Fruit fly (Drosophila melanogaster) whole organism, embryonic: Measurements from ENCODE around the gene MFS9.

ENCODE experiments used
- Bdp1 ChIP-seq: fragments of 200-800 bp; sonication (Bioruptor generic); optimal IDR thresholded peaks from 3 replicates; lab custom pipeline; 2016; ENCODE audit warnings: missing biosample characterization, missing genetic modification characterization
- CG10462 ChIP-seq: fragments of 200-800 bp; sonication (Bioruptor generic); optimal IDR thresholded peaks from 2 replicates; lab custom pipeline; 2016; ENCODE audit warnings: missing biosample characterization, missing genetic modification characterization
- CG10979 ChIP-seq: fragments of 200-800 bp; sonication (Bioruptor generic); optimal IDR thresholded peaks from 2 replicates; lab custom pipeline; 2018; ENCODE audit warnings: missing biosample characterization, mild to moderate bottlenecking, missing genetic modification characterization, moderate library complexity
- CG12155 ChIP-seq: fragments of 200-800 bp; sonication (Bioruptor generic); optimal IDR thresholded peaks from 3 replicates; lab custom pipeline; 2016; ENCODE audit warnings: missing biosample characterization, missing genetic modification characterization
- CG12299 ChIP-seq: fragments of 200-800 bp; sonication (Bioruptor generic); optimal IDR thresholded peaks from 2 replicates; lab custom pipeline; 2018; ENCODE audit warnings: missing biosample characterization, mild to moderate bottlenecking, missing genetic modification characterization
- CG1233 ChIP-seq: fragments of 200-800 bp; sonication (Bioruptor generic); optimal IDR thresholded peaks from 4 replicates; lab custom pipeline; 2018; ENCODE audit warnings: missing biosample characterization, mild to moderate bottlenecking, missing genetic modification characterization
- CG12769 ChIP-seq: fragments of 200-800 bp; sonication (Bioruptor generic); optimal IDR thresholded peaks from 2 replicates; lab custom pipeline; 2019; ENCODE audit warnings: missing biosample characterization, mild to moderate bottlenecking, missing genetic modification characterization, moderate library complexity
- CG14014 ChIP-seq: fragments of 200-800 bp; sonication (Bioruptor generic); IDR thresholded peaks from 2 replicates; pipeline ENCODE4 v1.3.6; 2022; ENCODE audit warnings: missing biosample characterization, missing genetic modification characterization
- CG1647 ChIP-seq: fragments of 200-800 bp; sonication (Bioruptor generic); optimal IDR thresholded peaks from 3 replicates; lab custom pipeline; 2016; ENCODE audit warnings: missing biosample characterization, missing genetic modification characterization
- CG17359 ChIP-seq: fragments of 200-800 bp; sonication (Bioruptor generic); optimal IDR thresholded peaks from 3 replicates; lab custom pipeline; 2018; ENCODE audit warnings: missing biosample characterization, mild to moderate bottlenecking, missing genetic modification characterization, moderate library complexity
- CG17361 ChIP-seq: fragments of 200-800 bp; sonication (Bioruptor generic); IDR thresholded peaks from 3 replicates; pipeline ENCODE4 v1.3.6; 2022; ENCODE audit warnings: missing biosample characterization, missing genetic modification characterization
- CG17802 ChIP-seq: fragments of 200-800 bp; sonication (Bioruptor generic); optimal IDR thresholded peaks from 2 replicates; lab custom pipeline; 2018; ENCODE audit warnings: missing biosample characterization, mild to moderate bottlenecking, missing genetic modification characterization, moderate library complexity
- CG1792 ChIP-seq: fragments of 200-800 bp; sonication (Bioruptor generic); optimal IDR thresholded peaks from 2 replicates; lab custom pipeline; 2016; ENCODE audit warnings: missing biosample characterization, missing genetic modification characterization
- CG18262 ChIP-seq: fragments of 200-800 bp; optimal IDR thresholded peaks from 3 replicates; lab custom pipeline; 2019; ENCODE audit warnings: missing biosample characterization, mild to moderate bottlenecking, missing genetic modification characterization, moderate library complexity
- CG3407 ChIP-seq: fragments of 200-800 bp; sonication (Bioruptor generic); optimal IDR thresholded peaks from 2 replicates; lab custom pipeline; 2018; ENCODE audit warnings: missing biosample characterization, mild to moderate bottlenecking, missing genetic modification characterization
- CG34376 ChIP-seq: fragments of 200-800 bp; sonication (Bioruptor generic); optimal IDR thresholded peaks from 2 replicates; lab custom pipeline; 2018; ENCODE audit warnings: missing biosample characterization, mild to moderate bottlenecking, missing genetic modification characterization
- CG5180 ChIP-seq: fragments of 200-800 bp; sonication (Bioruptor generic); optimal IDR thresholded peaks from 3 replicates; lab custom pipeline; 2017; ENCODE audit warnings: missing biosample characterization, missing genetic modification characterization, mild to moderate bottlenecking, moderate library complexity, missing genetic modification reagents
- CG6854 ChIP-seq: fragments of 200-800 bp; sonication (Bioruptor generic); optimal IDR thresholded peaks from 3 replicates; lab custom pipeline; 2017; ENCODE audit warnings: missing biosample characterization, mild to moderate bottlenecking, missing genetic modification characterization
- CG8924 ChIP-seq: fragments of 200-800 bp; optimal IDR thresholded peaks from 3 replicates; lab custom pipeline; 2019; ENCODE audit warnings: missing biosample characterization, mild to moderate bottlenecking, missing genetic modification characterization, moderate library complexity
- CG9797 ChIP-seq: fragments of 200-800 bp; sonication (Bioruptor generic); optimal IDR thresholded peaks from 3 replicates; lab custom pipeline; 2018; ENCODE audit warnings: missing biosample characterization, mild to moderate bottlenecking, missing genetic modification characterization
- D ChIP-seq, 2 experiments: fragments of 200-800 bp in 1 of 2; fragments of >200 bp in 1 of 2; sonication (Bioruptor generic) in 1 of 2; optimal IDR thresholded peaks; 2 replicates in 1 of 2; 3 replicates in 1 of 2; lab custom pipeline; 2017; ENCODE audit warnings: mild to moderate bottlenecking in 1 of 2, missing biosample characterization in 1 of 2, missing genetic modification characterization in 1 of 2, missing genetic modification reagents in 1 of 2
- D19A ChIP-seq: fragments of 200-800 bp; optimal IDR thresholded peaks from 3 replicates; lab custom pipeline; 2019; ENCODE audit warnings: missing biosample characterization, mild to moderate bottlenecking, missing genetic modification characterization, moderate library complexity
- Dad ChIP-seq: fragments of 200-800 bp; sonication (Bioruptor generic); optimal IDR thresholded peaks from 3 replicates; lab custom pipeline; 2016; ENCODE audit warnings: missing biosample characterization, missing genetic modification characterization
- Dip2 ChIP-seq: fragments of 200-800 bp; sonication (Bioruptor generic); IDR thresholded peaks from 2 replicates; pipeline ENCODE4 v1.3.6; 2022; ENCODE audit warnings: missing biosample characterization, missing genetic modification characterization
- Drgx ChIP-seq: fragments of 200-800 bp; sonication (Bioruptor generic); IDR thresholded peaks from 2 replicates; pipeline ENCODE4 v1.3.6; 2022; ENCODE audit warnings: missing biosample characterization, missing genetic modification characterization
- ERR ChIP-seq: fragments of 200-800 bp; sonication (Bioruptor generic); optimal IDR thresholded peaks from 2 replicates; lab custom pipeline; 2016; ENCODE audit warnings: missing biosample characterization, missing genetic modification characterization
- Fer1 ChIP-seq: fragments of 200-800 bp; sonication (Bioruptor generic); optimal IDR thresholded peaks from 2 replicates; lab custom pipeline; 2017; ENCODE audit warnings: missing biosample characterization, mild to moderate bottlenecking, missing genetic modification characterization
- Hsf ChIP-seq: fragments of 200-800 bp; sonication (Bioruptor generic); optimal IDR thresholded peaks from 3 replicates; lab custom pipeline; 2016; ENCODE audit warnings: missing biosample characterization, missing genetic modification characterization
- MESR4 ChIP-seq: fragments of 200-800 bp; sonication (Bioruptor generic); optimal IDR thresholded peaks from 2 replicates; lab custom pipeline; 2018; ENCODE audit warnings: missing biosample characterization, mild to moderate bottlenecking, missing genetic modification characterization, moderate library complexity
- Spps ChIP-seq: fragments of 200-800 bp; sonication (Bioruptor generic); optimal IDR thresholded peaks from 2 replicates; lab custom pipeline; 2018; ENCODE audit warnings: missing biosample characterization, mild to moderate bottlenecking, missing genetic modification characterization
- TFAM ChIP-seq: fragments of 200-800 bp; sonication (Bioruptor generic); optimal IDR thresholded peaks from 2 replicates; lab custom pipeline; 2017; ENCODE audit warnings: missing biosample characterization, missing genetic modification characterization, inconsistent platforms
- Vsx1 ChIP-seq: fragments of 200-800 bp; sonication (Bioruptor generic); optimal IDR thresholded peaks from 2 replicates; lab custom pipeline; 2017; ENCODE audit warnings: missing biosample characterization, mild to moderate bottlenecking, missing genetic modification characterization, missing genetic modification reagents
- Xrp1 ChIP-seq: fragments of 200-800 bp; sonication (Bioruptor generic); IDR thresholded peaks from 2 replicates; pipeline ENCODE4 v1.3.6; 2022; ENCODE audit warnings: missing biosample characterization, missing genetic modification characterization
- al ChIP-seq: fragments of 200-800 bp; sonication (Bioruptor generic); IDR thresholded peaks from 2 replicates; pipeline ENCODE4 v1.3.6; 2022; ENCODE audit warnings: missing biosample characterization, missing genetic modification characterization
- bab2 ChIP-seq: fragments of 200-800 bp; sonication (Bioruptor generic); optimal IDR thresholded peaks from 2 replicates; lab custom pipeline; 2016; ENCODE audit warnings: missing biosample characterization, missing genetic modification characterization
- bcd ChIP-seq: fragments of 200-800 bp; sonication (Bioruptor generic); optimal IDR thresholded peaks from 2 replicates; lab custom pipeline; 2017; ENCODE audit warnings: missing biosample characterization, mild to moderate bottlenecking, missing genetic modification characterization
- esg ChIP-seq: fragments of 200-800 bp; sonication (Bioruptor generic); conservative IDR thresholded peaks from 2 replicates; pipeline ENCODE4 v1.3.6; 2022; ENCODE audit warnings: missing biosample characterization, missing genetic modification characterization
- jigr1 ChIP-seq: fragments of 200-800 bp; sonication (Bioruptor generic); IDR thresholded peaks from 3 replicates; pipeline ENCODE4 v1.3.6; 2022; ENCODE audit warnings: missing biosample characterization, missing genetic modification characterization
- lola ChIP-seq, 3 experiments: fragments of >200 bp in 2 of 3; fragments of 200-800 bp in 1 of 3; sonication (Bioruptor generic) in 1 of 3; optimal IDR thresholded peaks; 2 replicates each; lab custom pipeline; 2017 to 2019; ENCODE audit warnings: missing biosample characterization in 3 of 3, missing genetic modification characterization in 3 of 3, mild to moderate bottlenecking in 1 of 3, moderate library complexity in 1 of 3
- lov ChIP-seq, 2 experiments: fragments of 200-800 bp in 1 of 2; fragments of >200 bp in 1 of 2; sonication (Bioruptor generic) in 1 of 2; IDR thresholded peaks in 1 of 2; optimal IDR thresholded peaks in 1 of 2; 2 replicates in 1 of 2; 3 replicates in 1 of 2; pipeline versions ENCODE4 v1.3.6 to Lab custom; 2017 to 2022; ENCODE audit warnings: missing biosample characterization in 1 of 2, missing genetic modification characterization in 1 of 2
- maf-S ChIP-seq: fragments of 200-800 bp; sonication (Bioruptor generic); optimal IDR thresholded peaks from 2 replicates; lab custom pipeline; 2016; ENCODE audit warnings: missing biosample characterization, missing genetic modification characterization
- org-1 ChIP-seq: fragments of 200-800 bp; sonication (Bioruptor generic); optimal IDR thresholded peaks from 2 replicates; lab custom pipeline; 2017; ENCODE audit warnings: missing biosample characterization, missing genetic modification characterization
- psq ChIP-seq: fragments of 200-800 bp; sonication (Bioruptor generic); optimal IDR thresholded peaks from 2 replicates; lab custom pipeline; 2017; ENCODE audit warnings: missing biosample characterization, missing genetic modification characterization
- schlank ChIP-seq: fragments of 200-800 bp; sonication (Bioruptor generic); optimal IDR thresholded peaks from 2 replicates; lab custom pipeline; 2018; ENCODE audit warnings: missing biosample characterization, mild to moderate bottlenecking, missing genetic modification characterization
- slbo ChIP-seq: fragments of 200-800 bp; sonication (Bioruptor generic); IDR thresholded peaks from 2 replicates; pipeline ENCODE4 v1.3.6; 2022; ENCODE audit warnings: missing biosample characterization, missing genetic modification characterization
- sna ChIP-seq: fragments of 200-800 bp; sonication (Bioruptor generic); IDR thresholded peaks from 2 replicates; pipeline ENCODE4 v1.3.6; 2022; ENCODE audit warnings: missing biosample characterization, missing genetic modification characterization; ENCODE audit not compliant: partially characterized antibody
- sqz ChIP-seq: fragments of 200-800 bp; sonication (Bioruptor generic); optimal IDR thresholded peaks from 3 replicates; lab custom pipeline; 2018; ENCODE audit warnings: missing biosample characterization, mild to moderate bottlenecking, missing genetic modification characterization
- unpg ChIP-seq: fragments of 200-800 bp; sonication (Bioruptor generic); optimal IDR thresholded peaks from 3 replicates; lab custom pipeline; 2018; ENCODE audit warnings: missing biosample characterization, mild to moderate bottlenecking, missing genetic modification characterization, moderate library complexity
- usp ChIP-seq: fragments of >200 bp; optimal IDR thresholded peaks from 2 replicates; lab custom pipeline; 2017; ENCODE audit warnings: missing biosample characterization, missing genetic modification characterization
- wek ChIP-seq: fragments of 200-800 bp; sonication (Bioruptor generic); optimal IDR thresholded peaks from 3 replicates; lab custom pipeline; 2018; ENCODE audit warnings: missing biosample characterization, mild to moderate bottlenecking, missing genetic modification characterization, moderate library complexity

MFS9 gene

DNA sequence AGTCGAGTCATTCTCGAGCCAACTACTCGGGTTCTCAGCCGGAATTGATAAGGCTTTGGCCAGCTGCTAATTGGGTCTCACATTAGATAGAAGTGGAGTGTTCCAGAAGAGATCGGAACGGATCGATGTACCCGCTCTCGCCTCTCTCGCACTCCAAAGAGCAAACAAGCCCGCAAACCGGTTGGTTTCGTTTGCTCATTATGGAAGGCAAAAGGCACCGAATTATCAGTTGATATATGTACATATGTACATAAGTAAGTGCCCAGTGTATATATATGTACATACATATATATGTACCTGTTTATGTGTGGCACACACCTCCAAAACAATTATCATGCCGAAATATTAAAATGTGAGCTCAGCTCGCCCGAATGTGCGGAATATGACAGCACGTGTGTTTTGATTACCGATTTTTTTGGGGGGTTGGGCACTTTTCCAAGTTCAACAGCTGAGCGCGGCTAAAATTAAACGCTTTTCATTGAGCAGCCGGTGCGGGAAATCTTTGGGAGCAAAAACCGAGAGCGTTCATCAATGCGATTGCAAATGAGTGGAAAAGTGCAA, 43.5 kb upstream of the MFS9 start (continued):
- no peak for TF ChIP-seq CG18262 (tag; lab: Kevin White, UChicago)
- no peak for TF ChIP-seq sna
- TF ChIP-seq al (GFP tag; lab: Robert Waterston, UW) = no peak
- TF ChIP-seq Vsx1 = peak; percentile 49
- TF ChIP-seq CG1647 = no peak
- TF ChIP-seq bcd = no peak
- TF ChIP-seq lola (GFP tag; optimal IDR thresholded peaks at IDR 0.05; lab: Kevin White, UChicago) = no peak
- TF ChIP-seq esg (GFP tag; lab: Robert Waterston, UW) = no peak
- TF ChIP-seq CG14014 (GFP tag; lab: Robert Waterston, UW) = no peak
- TF ChIP-seq CG10979 = no peak
- no peak for TF ChIP-seq jigr1 (GFP tag; lab: Robert Waterston, UW)
- peak; percentile 27 for TF ChIP-seq CG12769 (tag; lab: Kevin White, UChicago)
- peak; percentile 69 for TF ChIP-seq Xrp1 (GFP tag; lab: Robert Waterston, UW)
- TF ChIP-seq Dad (GFP tag; lab: Kevin White, UChicago) = no peak
- no peak for TF ChIP-seq Hsf (GFP tag; lab: Kevin White, UChicago)
- no peak for TF ChIP-seq CG17802 (tag; lab: Kevin White, UChicago)
- TF ChIP-seq CG12299 = peak; percentile 73
- no peak for TF ChIP-seq slbo (GFP tag; lab: Robert Waterston, UW)
- no peak for TF ChIP-seq Spps (tag; lab: Kevin White, UChicago)
- no peak for TF ChIP-seq MESR4 (GFP tag; lab: Kevin White, UChicago)
- TF ChIP-seq CG1792 (GFP tag; lab: Kevin White, UChicago) = no peak
- no peak for TF ChIP-seq CG12155
- no peak for TF ChIP-seq CG10462
- TF ChIP-seq ERR (GFP tag; lab: Kevin White, UChicago) = no peak
- no peak for TF ChIP-seq CG17361 (GFP tag; lab: Robert Waterston, UW)
- no peak for TF ChIP-seq bab2
- no peak for TF ChIP-seq lov (optimal IDR thresholded peaks at IDR 0.05; lab: Kevin White, UChicago)
- TF ChIP-seq lov (GFP tag; IDR thresholded peaks at IDR 0.05; lab: Robert Waterston, UW) = no peak
- no peak for TF ChIP-seq psq (GFP tag; lab: Kevin White, UChicago)
- peak; percentile 77 for TF ChIP-seq CG34376 (GFP tag; lab: Kevin White, UChicago)
- TF ChIP-seq wek = peak; percentile 91
- TF ChIP-seq sqz (GFP tag; lab: Kevin White, UChicago) = no peak
- no peak for TF ChIP-seq Dip2 (GFP tag; lab: Robert Waterston, UW)
- no peak for TF ChIP-seq usp (GFP tag; lab: Kevin White, UChicago)
- no peak for TF ChIP-seq Fer1 (GFP tag; lab: Kevin White, UChicago)
- TF ChIP-seq D (optimal IDR thresholded peaks at IDR 0.05; lab: Kevin White, UChicago) = no peak
- TF ChIP-seq D (GFP tag; optimal IDR thresholded peaks at IDR 0.05; lab: Kevin White, UChicago) = no peak
- no peak for TF ChIP-seq D19A (tag; lab: Kevin White, UChicago)
- TF ChIP-seq schlank (tag; lab: Kevin White, UChicago) = no peak
- TF ChIP-seq Bdp1 = no peak
- peak; percentile 89 for TF ChIP-seq CG5180 (GFP tag; lab: Kevin White, UChicago)
- TF ChIP-seq unpg (GFP tag; lab: Kevin White, UChicago) = peak; percentile 17
- TF ChIP-seq Drgx (GFP tag; lab: Robert Waterston, UW) = no peak
- no peak for TF ChIP-seq CG9797 (GFP tag; lab: Kevin White, UChicago)
- no peak for TF ChIP-seq CG17359 (tag; lab: Kevin White, UChicago)
- TF ChIP-seq CG6854 (GFP tag; lab: Kevin White, UChicago) = no peak
- TF ChIP-seq org-1 (GFP tag; lab: Kevin White, UChicago) = no peak
- TF ChIP-seq CG1233 (GFP tag; lab: Kevin White, UChicago) = peak; percentile 82
- TF ChIP-seq CG3407 (GFP tag; lab: Kevin White, UChicago) = peak; percentile 51
- TF ChIP-seq TFAM (GFP tag; lab: Kevin White, UChicago) = no peak
- TF ChIP-seq maf-S = no peak
- TF ChIP-seq CG8924 (tag; lab: Kevin White, UChicago) = no peak
